Fruit fly (Drosophila melanogaster) whole organism, embryonic: Measurements from ENCODE around the gene CG1074.

ENCODE experiments used
- Adf1 ChIP-seq: fragments of 200-800 bp; sonication (Bioruptor generic); IDR thresholded peaks from 2 replicates; pipeline ENCODE4 v1.3.6; 2022; ENCODE audit warnings: missing biosample characterization, missing genetic modification characterization
- Atf-2 ChIP-seq: fragments of 200-800 bp; sonication (Bioruptor generic); optimal IDR thresholded peaks from 2 replicates; lab custom pipeline; 2016; ENCODE audit warnings: missing biosample characterization, missing genetic modification characterization
- CG10267 ChIP-seq: fragments of 200-800 bp; sonication (Bioruptor generic); optimal IDR thresholded peaks from 2 replicates; lab custom pipeline; 2018; ENCODE audit warnings: missing biosample characterization, mild to moderate bottlenecking, missing genetic modification characterization, moderate library complexity
- CG10274 ChIP-seq: fragments of 200-800 bp; sonication (Bioruptor generic); optimal IDR thresholded peaks from 3 replicates; lab custom pipeline; 2017; ENCODE audit warnings: missing biosample characterization, mild to moderate bottlenecking, missing genetic modification characterization
- CG11695 ChIP-seq: fragments of 200-800 bp; sonication (Bioruptor generic); IDR thresholded peaks from 3 replicates; pipeline ENCODE4 v1.3.6; 2022; ENCODE audit warnings: missing biosample characterization, missing genetic modification characterization
- CG12104 ChIP-seq: fragments of 200-800 bp; sonication (Bioruptor generic); optimal IDR thresholded peaks from 3 replicates; lab custom pipeline; 2016; ENCODE audit warnings: missing biosample characterization, missing genetic modification characterization
- CG12391 ChIP-seq: fragments of 200-800 bp; sonication (Bioruptor generic); optimal IDR thresholded peaks from 3 replicates; lab custom pipeline; 2018; ENCODE audit warnings: missing biosample characterization, mild to moderate bottlenecking, missing genetic modification characterization, moderate library complexity
- CG12744 ChIP-seq: fragments of 200-800 bp; sonication (Bioruptor generic); optimal IDR thresholded peaks from 2 replicates; lab custom pipeline; 2016; ENCODE audit warnings: missing biosample characterization, missing genetic modification characterization
- CG14441 ChIP-seq: fragments of 200-800 bp; sonication (Bioruptor generic); IDR thresholded peaks from 2 replicates; pipeline ENCODE4 v1.3.6; 2022; ENCODE audit warnings: missing biosample characterization, missing genetic modification characterization
- CG17568 ChIP-seq: fragments of 200-800 bp; sonication (Bioruptor generic); optimal IDR thresholded peaks from 2 replicates; lab custom pipeline; 2018; ENCODE audit warnings: missing biosample characterization, mild to moderate bottlenecking, missing genetic modification characterization, moderate library complexity
- CG2678 ChIP-seq: fragments of 200-800 bp; sonication (Bioruptor generic); optimal IDR thresholded peaks from 3 replicates; lab custom pipeline; 2019; ENCODE audit warnings: missing biosample characterization, mild to moderate bottlenecking, missing genetic modification characterization, moderate library complexity
- CG34422 ChIP-seq: fragments of 200-800 bp; sonication (Bioruptor generic); IDR thresholded peaks from 3 replicates; pipeline ENCODE4 v1.3.6; 2022; ENCODE audit warnings: missing biosample characterization, missing genetic modification characterization
- CG42726 ChIP-seq: fragments of 200-800 bp; sonication (Bioruptor generic); IDR thresholded peaks from 2 replicates; pipeline ENCODE4 v1.3.6; 2022; ENCODE audit warnings: missing biosample characterization, missing genetic modification characterization; ENCODE audit not compliant: partially characterized antibody
- CG6272 ChIP-seq: fragments of 200-800 bp; sonication (Bioruptor generic); IDR thresholded peaks from 2 replicates; pipeline ENCODE4 v1.3.6; 2022; ENCODE audit warnings: missing biosample characterization, missing genetic modification characterization
- CG6791 ChIP-seq: fragments of 200-800 bp; sonication (Bioruptor generic); IDR thresholded peaks from 3 replicates; pipeline ENCODE4 v1.3.6; 2022; ENCODE audit warnings: missing biosample characterization, missing genetic modification characterization; ENCODE audit not compliant: partially characterized antibody
- CTCF ChIP-seq: fragments of 200-800 bp; sonication (Bioruptor generic); optimal IDR thresholded peaks from 2 replicates; lab custom pipeline; 2017; ENCODE audit warnings: missing biosample characterization, mild to moderate bottlenecking, missing genetic modification characterization, moderate library complexity
- Chrac-16 ChIP-seq: fragments of 200-800 bp; sonication (Bioruptor generic); optimal IDR thresholded peaks from 3 replicates; lab custom pipeline; 2016; ENCODE audit warnings: missing biosample characterization, missing genetic modification characterization
- Dip3 ChIP-seq: fragments of 200-800 bp; sonication (Bioruptor generic); optimal IDR thresholded peaks from 3 replicates; lab custom pipeline; 2016; ENCODE audit warnings: missing biosample characterization, missing genetic modification characterization
- Dp ChIP-seq: fragments of 200-800 bp; sonication (Bioruptor generic); optimal IDR thresholded peaks from 2 replicates; lab custom pipeline; 2018; ENCODE audit warnings: missing biosample characterization, mild to moderate bottlenecking, missing genetic modification characterization, moderate library complexity
- Eip74EF ChIP-seq, 2 experiments: fragments of 200-800 bp in 1 of 2; fragments of >200 bp in 1 of 2; sonication (Bioruptor generic) in 1 of 2; optimal IDR thresholded peaks; 2 replicates each; lab custom pipeline; 2017 to 2019; ENCODE audit warnings: missing biosample characterization in 2 of 2, missing genetic modification characterization in 2 of 2, mild to moderate bottlenecking in 1 of 2, moderate library complexity in 1 of 2
- Fer3 ChIP-seq: fragments of 200-800 bp; sonication (Bioruptor generic); optimal IDR thresholded peaks from 2 replicates; lab custom pipeline; 2018; ENCODE audit warnings: missing biosample characterization, mild to moderate bottlenecking, missing genetic modification characterization, moderate library complexity
- Gsc ChIP-seq: fragments of 200-800 bp; sonication (Bioruptor generic); IDR thresholded peaks from 2 replicates; pipeline ENCODE4 v1.3.6; 2022; ENCODE audit warnings: missing biosample characterization, missing genetic modification characterization
- H2.0 ChIP-seq: fragments of 200-800 bp; sonication (Bioruptor generic); IDR thresholded peaks from 2 replicates; pipeline ENCODE4 v1.3.6; 2022; ENCODE audit warnings: missing biosample characterization, missing genetic modification characterization
- Hand ChIP-seq: fragments of 200-800 bp; sonication (Bioruptor generic); optimal IDR thresholded peaks from 2 replicates; lab custom pipeline; 2017; ENCODE audit warnings: mild to moderate bottlenecking, missing biosample characterization, missing genetic modification reagents, missing genetic modification characterization
- Med ChIP-seq: fragments of 200-800 bp; sonication (Bioruptor generic); peaks from one replicate; lab custom pipeline; 2016; ENCODE audit warnings: missing biosample characterization, missing genetic modification characterization, mild to moderate bottlenecking, inconsistent platforms, moderate library complexity
- Oaz ChIP-seq: fragments of 200-800 bp; sonication (Bioruptor generic); IDR thresholded peaks from 2 replicates; pipeline ENCODE4 v1.3.6; 2022; ENCODE audit warnings: missing biosample characterization, missing genetic modification characterization
- Opbp ChIP-seq: fragments of 200-800 bp; sonication (Bioruptor generic); IDR thresholded peaks from 3 replicates; pipeline ENCODE4 v1.3.6; 2022; ENCODE audit warnings: missing biosample characterization, missing genetic modification characterization; ENCODE audit not compliant: partially characterized antibody
- Sin3A ChIP-seq: fragments of >200 bp; optimal IDR thresholded peaks from 2 replicates; lab custom pipeline; 2018
- Sry-β ChIP-seq: fragments of 200-800 bp; sonication (Bioruptor generic); optimal IDR thresholded peaks from 2 replicates; lab custom pipeline; 2018; ENCODE audit warnings: missing biosample characterization, mild to moderate bottlenecking, missing genetic modification characterization, moderate library complexity
- Sry-δ ChIP-seq: fragments of 200-800 bp; sonication (Bioruptor generic); optimal IDR thresholded peaks from 2 replicates; lab custom pipeline; 2016; ENCODE audit warnings: missing biosample characterization, missing genetic modification characterization
- Xrp1 ChIP-seq: fragments of 200-800 bp; sonication (Bioruptor generic); IDR thresholded peaks from 2 replicates; pipeline ENCODE4 v1.3.6; 2022; ENCODE audit warnings: missing biosample characterization, missing genetic modification characterization
- abd-A ChIP-seq: fragments of 200-800 bp; sonication (Bioruptor generic); optimal IDR thresholded peaks from 3 replicates; lab custom pipeline; 2019; ENCODE audit warnings: missing biosample characterization, mild to moderate bottlenecking, missing genetic modification characterization, moderate library complexity
- bbx ChIP-seq: fragments of 200-800 bp; sonication (Bioruptor generic); IDR thresholded peaks from 2 replicates; pipeline ENCODE4 v1.3.6; 2022; ENCODE audit warnings: missing biosample characterization, missing genetic modification characterization; ENCODE audit not compliant: partially characterized antibody
- chinmo ChIP-seq: fragments of 200-800 bp; sonication (Bioruptor generic); IDR thresholded peaks from 4 replicates; pipeline ENCODE4 v1.3.6; 2022; ENCODE audit warnings: missing biosample characterization, missing genetic modification characterization; ENCODE audit not compliant: partially characterized antibody
- en ChIP-seq: fragments of 200-800 bp; sonication (Bioruptor generic); optimal IDR thresholded peaks from 2 replicates; lab custom pipeline; 2016; ENCODE audit warnings: missing biosample characterization, missing genetic modification characterization
- fru ChIP-seq: fragments of >200 bp; optimal IDR thresholded peaks from 2 replicates; lab custom pipeline; 2017
- grn ChIP-seq: fragments of 200-800 bp; sonication (Bioruptor generic); optimal IDR thresholded peaks from 3 replicates; lab custom pipeline; 2017; ENCODE audit warnings: missing biosample characterization, missing genetic modification characterization
- hbn ChIP-seq: fragments of 200-800 bp; sonication (Bioruptor generic); IDR thresholded peaks from 2 replicates; pipeline ENCODE4 v1.3.6; 2022; ENCODE audit warnings: missing biosample characterization, missing genetic modification characterization; ENCODE audit not compliant: partially characterized antibody
- jumu ChIP-seq: fragments of 200-800 bp; sonication (Bioruptor generic); optimal IDR thresholded peaks from 3 replicates; lab custom pipeline; 2016; ENCODE audit warnings: missing biosample characterization, missing genetic modification characterization
- kni ChIP-seq: fragments of 200-800 bp; sonication (Bioruptor generic); optimal IDR thresholded peaks from 3 replicates; lab custom pipeline; 2017; ENCODE audit warnings: mild to moderate bottlenecking, missing biosample characterization, missing genetic modification reagents, missing genetic modification characterization
- lab ChIP-seq: fragments of 200-800 bp; sonication (Bioruptor generic); optimal IDR thresholded peaks from 3 replicates; lab custom pipeline; 2017; ENCODE audit warnings: missing biosample characterization, missing genetic modification characterization, mild to moderate bottlenecking, moderate library complexity, missing genetic modification reagents
- lbe ChIP-seq: fragments of 200-800 bp; sonication (Bioruptor generic); optimal IDR thresholded peaks from 2 replicates; lab custom pipeline; 2016; ENCODE audit warnings: missing biosample characterization, mild to moderate bottlenecking, missing genetic modification characterization
- nerfin-2 ChIP-seq: fragments of 200-800 bp; sonication (Bioruptor generic); IDR thresholded peaks from 2 replicates; pipeline ENCODE4 v1.3.6; 2022; ENCODE audit warnings: missing biosample characterization, missing genetic modification characterization; ENCODE audit not compliant: partially characterized antibody
- nmo ChIP-seq: fragments of 200-800 bp; sonication (Bioruptor generic); optimal IDR thresholded peaks from 2 replicates; lab custom pipeline; 2018; ENCODE audit warnings: missing biosample characterization, mild to moderate bottlenecking, missing genetic modification characterization, moderate library complexity
- salm ChIP-seq: fragments of 200-800 bp; sonication (Bioruptor generic); optimal IDR thresholded peaks from 2 replicates; lab custom pipeline; 2018; ENCODE audit warnings: missing biosample characterization, mild to moderate bottlenecking, missing genetic modification characterization
- stwl ChIP-seq: fragments of 200-800 bp; sonication (Bioruptor generic); optimal IDR thresholded peaks from 3 replicates; lab custom pipeline; 2018; ENCODE audit warnings: missing biosample characterization, mild to moderate bottlenecking, missing genetic modification characterization, moderate library complexity
- tap ChIP-seq: fragments of 200-800 bp; optimal IDR thresholded peaks from 3 replicates; lab custom pipeline; 2019; ENCODE audit warnings: missing biosample characterization, mild to moderate bottlenecking, missing genetic modification characterization, moderate library complexity
- trh ChIP-seq: fragments of 200-800 bp; sonication (Bioruptor generic); optimal IDR thresholded peaks from 2 replicates; lab custom pipeline; 2016; ENCODE audit warnings: missing biosample characterization, missing genetic modification characterization
- twi ChIP-seq: fragments of 200-800 bp; optimal IDR thresholded peaks from 2 replicates; lab custom pipeline; 2019; ENCODE audit warnings: missing biosample characterization, mild to moderate bottlenecking, missing genetic modification characterization, moderate library complexity

Gene CG1074

DNA sequence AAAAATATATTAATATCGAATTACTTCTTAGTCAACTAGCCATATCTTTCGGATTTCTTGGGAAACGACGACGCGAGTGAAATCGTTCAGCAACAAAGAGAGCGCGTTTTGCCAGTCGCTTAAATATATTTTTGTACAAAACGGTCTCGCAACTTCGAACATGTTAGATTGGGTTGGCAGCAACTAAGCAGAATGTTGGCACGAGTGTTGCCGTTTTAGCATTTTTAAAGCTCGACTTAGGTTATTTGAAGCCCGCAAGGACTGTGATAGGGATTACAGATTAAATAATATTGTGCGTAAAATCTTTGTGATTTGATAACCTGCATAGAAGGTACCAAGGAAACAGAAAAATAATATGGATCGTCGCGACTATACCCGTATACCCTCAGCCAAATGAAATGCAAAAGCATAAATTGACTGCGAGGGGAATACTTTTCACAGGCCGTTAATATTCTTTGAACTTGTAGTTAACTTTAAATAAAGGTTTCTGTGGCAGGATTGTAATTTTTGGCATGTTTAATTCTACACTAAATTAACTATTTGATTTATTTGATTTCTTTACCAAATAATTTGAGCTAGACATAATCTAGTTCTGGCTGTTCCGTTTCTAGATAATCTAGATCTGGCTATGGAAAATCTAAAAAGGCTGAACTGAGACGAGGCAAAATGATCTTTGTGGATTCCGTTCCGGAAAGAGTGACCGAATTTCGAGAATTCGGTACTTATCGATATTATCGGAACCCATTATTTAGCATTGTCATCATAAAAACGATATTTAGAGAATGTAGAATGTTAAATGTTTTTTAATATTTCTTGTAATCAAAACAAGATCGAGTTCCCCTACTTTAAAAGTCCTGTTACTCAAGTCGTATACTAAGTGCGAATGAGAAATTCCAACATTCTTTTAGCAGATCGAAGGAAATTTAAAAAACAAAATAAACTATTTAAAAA is 45.5 kb downstream of the CG1074 start, which contains the start of gene CG31523 (continued):
- peak; percentile 22 for TF ChIP-seq CG12391
- TF ChIP-seq Sry-β (GFP tag; lab: Kevin White, UChicago), result peak; percentile 100
- TF ChIP-seq stwl (tag; lab: Kevin White, UChicago), result peak; percentile 83
- TF ChIP-seq CG6272 (GFP tag; lab: Robert Waterston, UW), result no peak
- no peak for TF ChIP-seq en (GFP tag; lab: Kevin White, UChicago)
- TF ChIP-seq Gsc (GFP tag; lab: Robert Waterston, UW), result no peak
- no peak for TF ChIP-seq jumu
- no peak for TF ChIP-seq CG34422 (GFP tag; lab: Robert Waterston, UW)
- no peak for TF ChIP-seq trh (GFP tag; lab: Kevin White, UChicago)
- TF ChIP-seq Fer3 (tag; lab: Kevin White, UChicago), result no peak
- TF ChIP-seq CG11695, result no peak
- TF ChIP-seq Hand (GFP tag; lab: Kevin White, UChicago), result no peak
- no peak for TF ChIP-seq Atf-2 (GFP tag; lab: Kevin White, UChicago)
- no peak for TF ChIP-seq CTCF (GFP tag; lab: Kevin White, UChicago)
- TF ChIP-seq CG6791, result peak; percentile 83
- peak; percentile 58; the same call in 1 of the 2 replicates for TF ChIP-seq bbx (GFP tag; lab: Robert Waterston, UW)
- TF ChIP-seq abd-A, result no peak
- TF ChIP-seq Oaz (GFP tag; lab: Robert Waterston, UW), result no peak
- no peak for TF ChIP-seq Eip74EF (GFP tag; optimal IDR thresholded peaks at IDR 0.05; lab: Kevin White, UChicago)
- peak; percentile 23 for TF ChIP-seq Dp (GFP tag; lab: Kevin White, UChicago)
- no peak for TF ChIP-seq CG12104 (GFP tag; lab: Kevin White, UChicago)
- TF ChIP-seq Xrp1 (GFP tag; lab: Robert Waterston, UW), result no peak
- peak; percentile 76 for TF ChIP-seq hbn (GFP tag; lab: Robert Waterston, UW)
- no peak for TF ChIP-seq H2.0
- TF ChIP-seq kni, result peak; percentile 34
- no peak for TF ChIP-seq CG10267 (tag; lab: Kevin White, UChicago)
- TF ChIP-seq Sin3A (lab: Kevin White, UChicago), result peak; percentile 16
- TF ChIP-seq lbe (GFP tag; lab: Kevin White, UChicago), result no peak
- peak; percentile 38; the same call in 1 of the 2 replicates for TF ChIP-seq CG42726 (GFP tag; lab: Robert Waterston, UW)
- 0 out of 4 replicates have a peak, but pooled peaks have one; percentile 37 for TF ChIP-seq chinmo
- no peak for TF ChIP-seq Chrac-16
- TF ChIP-seq nmo (GFP tag; lab: Kevin White, UChicago), result peak; percentile 48
- no peak for TF ChIP-seq CG10274 (GFP tag; lab: Kevin White, UChicago)
- TF ChIP-seq nerfin-2 (GFP tag; lab: Robert Waterston, UW), result no peak
- no peak for TF ChIP-seq CG17568 (GFP tag; lab: Kevin White, UChicago)
- TF ChIP-seq Opbp, result peak; percentile 89
- no peak for TF ChIP-seq lab (GFP tag; lab: Kevin White, UChicago)
- TF ChIP-seq CG12744, result no peak
- no peak for TF ChIP-seq grn (GFP tag; lab: Kevin White, UChicago)
- TF ChIP-seq CG14441 (GFP tag; lab: Robert Waterston, UW), result no peak
- TF ChIP-seq twi, result no peak
- TF ChIP-seq Dip3 (GFP tag; lab: Kevin White, UChicago), result no peak
- TF ChIP-seq tap (tag; lab: Kevin White, UChicago), result no peak
- TF ChIP-seq CG2678, result no peak
- TF ChIP-seq Med, result peak; percentile 23
- no peak for TF ChIP-seq salm (tag; lab: Kevin White, UChicago)
- TF ChIP-seq fru (lab: Kevin White, UChicago), result no peak
- TF ChIP-seq Adf1 (GFP tag; lab: Robert Waterston, UW), result no peak
- TF ChIP-seq Sry-δ (GFP tag; lab: Kevin White, UChicago), result peak; percentile 57
